Worm (Caenorhabditis elegans) whole organism, L1 larva: ENCODE results near the gene C39B10.1.

ENCODE experiments used
- aha-1 ChIP-seq: fragments of 150-350 bp; optimal IDR thresholded peaks from 2 replicates; lab custom pipeline; 2014; ENCODE audit warnings: missing biosample characterization, missing genetic modification characterization
- aly-2 ChIP-seq: fragments of 150-350 bp; optimal IDR thresholded peaks from 2 replicates; lab custom pipeline; 2014; ENCODE audit warnings: missing biosample characterization, missing genetic modification characterization
- ceh-8 ChIP-seq: fragments of 200-800 bp; sonication (Bioruptor generic); optimal IDR thresholded peaks from 2 replicates; lab custom pipeline; 2018; ENCODE audit warnings: mild to moderate bottlenecking, missing genetic modification characterization, moderate library complexity, missing compliant biosample characterization
- ceh-88 ChIP-seq: fragments of 200-800 bp; sonication (Bioruptor generic); IDR thresholded peaks from 2 replicates; pipeline ENCODE4 v1.3.6; 2022; ENCODE audit warnings: missing genetic modification characterization, missing compliant biosample characterization
- dpl-1 ChIP-seq, 3 experiments: fragments of 150-350 bp in 2 of 3; sonication (generic microtip) in 1 of 3; optimal IDR thresholded peaks; 2 replicates each; lab custom pipeline; 2014 to 2017; ENCODE audit warnings: missing biosample characterization in 3 of 3, missing genetic modification characterization in 3 of 3, missing genetic modification reagents in 3 of 3
- efl-1 ChIP-seq, 4 experiments: fragments of 150-350 bp; optimal IDR thresholded peaks in 3 of 4; peaks in 1 of 4; 1 replicate in 1 of 4; 2 replicates in 3 of 4; lab custom pipeline; 2014; ENCODE audit warnings: missing biosample characterization in 2 of 4, missing genetic modification characterization in 2 of 4, missing genetic modification reagents in 2 of 4
- elt-3 ChIP-seq, 6 experiments: fragments of 150-350 bp in 1 of 6; sonication (generic microtip); optimal IDR thresholded peaks; 2 replicates each; lab custom pipeline; 2017 to 2018; ENCODE audit warnings: missing biosample characterization in 6 of 6, missing genetic modification characterization in 6 of 6, inconsistent platforms in 1 of 6
- isw-1 ChIP-seq: fragments of 200-800 bp; sonication (Bioruptor generic); IDR thresholded peaks from 2 replicates; pipeline ENCODE4 v1.3.6; 2022; ENCODE audit warnings: missing genetic modification characterization, missing compliant biosample characterization
- jun-1 ChIP-seq: fragments of 150-350 bp; optimal IDR thresholded peaks from 2 replicates; lab custom pipeline; 2014; ENCODE audit warnings: missing biosample characterization, missing genetic modification reagents, missing genetic modification characterization
- lin-13 ChIP-seq: fragments of 150-350 bp; optimal IDR thresholded peaks from 2 replicates; lab custom pipeline; 2014; ENCODE audit warnings: missing biosample characterization, missing genetic modification reagents, missing genetic modification characterization
- lin-14 ChIP-seq: fragments of 200-800 bp; sonication (Bioruptor generic); optimal IDR thresholded peaks from 2 replicates; lab custom pipeline; 2018; ENCODE audit warnings: mild to moderate bottlenecking, missing genetic modification characterization, moderate library complexity, missing compliant biosample characterization
- lin-35 ChIP-seq, 2 experiments: fragments of 150-350 bp; optimal IDR thresholded peaks; 2 replicates each; lab custom pipeline; 2014; ENCODE audit warnings: missing biosample characterization in 2 of 2, missing genetic modification characterization in 2 of 2, missing genetic modification reagents in 2 of 2
- lsy-2 ChIP-seq, 2 experiments: fragments of 150-350 bp; optimal IDR thresholded peaks; 2 replicates each; lab custom pipeline; 2014; ENCODE audit warnings: missing biosample characterization in 2 of 2, missing genetic modification characterization in 2 of 2
- mef-2 ChIP-seq: fragments of 150-350 bp; optimal IDR thresholded peaks from 2 replicates; lab custom pipeline; 2014; ENCODE audit warnings: missing biosample characterization, missing genetic modification characterization
- nhr-19 ChIP-seq: fragments of 200-800 bp; sonication (Bioruptor generic); conservative IDR thresholded peaks from 2 replicates; pipeline ENCODE4 v1.3.6; 2022; ENCODE audit warnings: missing genetic modification characterization, missing compliant biosample characterization
- nhr-20 ChIP-seq: sonication (generic microtip); optimal IDR thresholded peaks from 2 replicates; lab custom pipeline; 2016; ENCODE audit warnings: mild to moderate bottlenecking, missing genetic modification characterization, missing compliant biosample characterization
- nhr-47 ChIP-seq: sonication (generic microtip); optimal IDR thresholded peaks from 2 replicates; lab custom pipeline; 2016; ENCODE audit warnings: mild to moderate bottlenecking, missing genetic modification characterization, moderate library complexity, missing compliant biosample characterization
- nhr-71 ChIP-seq: sonication (generic microtip); optimal IDR thresholded peaks from 2 replicates; lab custom pipeline; 2016; ENCODE audit warnings: mild to moderate bottlenecking, missing genetic modification characterization, moderate library complexity, missing compliant biosample characterization
- nhr-76 ChIP-seq: sonication (generic microtip); optimal IDR thresholded peaks from 2 replicates; lab custom pipeline; 2017; ENCODE audit warnings: missing biosample characterization, missing genetic modification characterization
- nhr-77 ChIP-seq: fragments of 150-350 bp; optimal IDR thresholded peaks from 2 replicates; lab custom pipeline; 2014; ENCODE audit warnings: missing biosample characterization, missing genetic modification characterization
- nhr-90 ChIP-seq: sonication (generic microtip); optimal IDR thresholded peaks from 2 replicates; lab custom pipeline; 2016; ENCODE audit warnings: mild to moderate bottlenecking, missing genetic modification characterization, missing compliant biosample characterization; ENCODE audit not compliant: poor library complexity
- pag-3 ChIP-seq: sonication (generic microtip); optimal IDR thresholded peaks from 2 replicates; lab custom pipeline; 2017; ENCODE audit warnings: missing genetic modification characterization, mild to moderate bottlenecking, missing compliant biosample characterization, antibody characterized with exemption, borderline replicate concordance; ENCODE audit not compliant: insufficient read depth
- pax-3 ChIP-seq: fragments of 200-800 bp; sonication (Bioruptor generic); optimal IDR thresholded peaks from 2 replicates; lab custom pipeline; 2018; ENCODE audit warnings: mild to moderate bottlenecking, missing genetic modification characterization, moderate library complexity, missing compliant biosample characterization
- pqm-1 ChIP-seq: sonication (generic microtip); optimal IDR thresholded peaks from 3 replicates; lab custom pipeline; 2017; ENCODE audit warnings: missing biosample characterization, missing genetic modification characterization
- snpc-4 ChIP-seq: fragments of 150-350 bp; optimal IDR thresholded peaks from 2 replicates; lab custom pipeline; 2014; ENCODE audit warnings: missing biosample characterization, missing genetic modification characterization

The C39B10.1 gene

DNA sequence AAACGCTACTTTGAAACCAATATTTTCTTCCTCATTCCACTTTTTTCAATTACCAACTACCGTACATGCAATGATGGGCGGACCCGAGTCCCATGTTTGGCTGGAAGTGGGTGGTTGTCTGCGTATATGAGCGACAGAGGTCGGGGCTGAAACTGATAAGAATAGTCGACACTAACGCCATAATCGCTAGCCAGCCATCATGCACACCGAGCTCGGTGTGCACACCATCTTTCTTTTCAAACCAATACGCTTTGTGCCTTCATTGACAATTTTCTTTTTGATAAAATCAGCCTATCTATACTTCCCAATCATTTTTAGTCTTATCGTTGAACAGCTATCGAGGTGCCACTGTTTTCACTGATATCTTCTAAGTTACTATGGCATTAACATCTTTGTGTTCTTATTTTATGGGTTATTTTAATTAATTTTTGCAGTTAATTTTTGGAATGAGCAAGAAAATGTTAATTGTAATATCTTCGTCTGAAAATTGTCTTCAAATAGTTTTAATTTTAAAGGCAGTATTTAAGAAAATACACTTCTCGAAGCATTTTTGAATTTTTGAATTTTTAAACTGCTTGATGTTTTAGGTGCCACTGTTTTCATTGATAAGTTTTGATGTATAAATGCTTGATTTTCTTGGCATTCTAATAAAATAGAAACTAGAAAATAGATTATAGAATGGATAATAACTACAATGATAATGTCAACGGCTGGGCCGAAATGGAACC, 17.3 kb upstream of the C39B10.1 start, which contains the start of gene elt-2:
Gene elt-2, plus strand, starts transcription at position 678 of the 728 bp plus-strand sequence.
- TF ChIP-seq nhr-71 (tag; lab: Kevin White, UChicago) = peak; percentile 19
- TF ChIP-seq pqm-1 (tag; lab: Kevin White, UChicago) = peak; percentile 47
- TF ChIP-seq jun-1 (tag; lab: Kevin White, UChicago) = peak; percentile 73
- TF ChIP-seq mef-2 = no peak
- peak in 1 of 2 experiments; percentile 16 for TF ChIP-seq lsy-2 (tag; optimal IDR thresholded peaks at IDR 0.05; lab: Kevin White, UChicago)
- no peak for TF ChIP-seq ceh-8
- TF ChIP-seq pax-3 (tag; lab: Kevin White, UChicago) = peak; percentile 23
- peak; percentile 21 for TF ChIP-seq nhr-20
- TF ChIP-seq nhr-90 (tag; lab: Kevin White, UChicago) = peak; percentile 21
- peak in 1 of 2 experiments; percentile 49 for TF ChIP-seq lin-35 (GFP tag; optimal IDR thresholded peaks at IDR 0.05; lab: Kevin White, UChicago)

- TF ChIP-seq snpc-4 (tag; lab: Kevin White, UChicago) (no peak), nhr-76 (tag; lab: Kevin White, UChicago) (no peak), nhr-90 (tag; lab: Kevin White, UChicago) (no peak), efl-1 (optimal IDR thresholded peaks at IDR 0.05; lab: Kevin White, UChicago) (no peak), efl-1 (GFP tag; optimal IDR thresholded peaks at IDR 0.05 in 1 of 2; lab: Kevin White, UChicago) (peak in 1 of 2 experiments; percentile 2), pqm-1 (tag; lab: Kevin White, UChicago) (peak; percentile 36), pax-3 (tag; lab: Kevin White, UChicago) (no peak), pag-3 (no peak), jun-1 (tag; lab: Kevin White, UChicago) (no peak), aly-2 (tag; lab: Kevin White, UChicago) (no peak)
Observed at ce11 chrX:10479108-10479738, 15.8 kb upstream of the C39B10.1 start.

DNA sequence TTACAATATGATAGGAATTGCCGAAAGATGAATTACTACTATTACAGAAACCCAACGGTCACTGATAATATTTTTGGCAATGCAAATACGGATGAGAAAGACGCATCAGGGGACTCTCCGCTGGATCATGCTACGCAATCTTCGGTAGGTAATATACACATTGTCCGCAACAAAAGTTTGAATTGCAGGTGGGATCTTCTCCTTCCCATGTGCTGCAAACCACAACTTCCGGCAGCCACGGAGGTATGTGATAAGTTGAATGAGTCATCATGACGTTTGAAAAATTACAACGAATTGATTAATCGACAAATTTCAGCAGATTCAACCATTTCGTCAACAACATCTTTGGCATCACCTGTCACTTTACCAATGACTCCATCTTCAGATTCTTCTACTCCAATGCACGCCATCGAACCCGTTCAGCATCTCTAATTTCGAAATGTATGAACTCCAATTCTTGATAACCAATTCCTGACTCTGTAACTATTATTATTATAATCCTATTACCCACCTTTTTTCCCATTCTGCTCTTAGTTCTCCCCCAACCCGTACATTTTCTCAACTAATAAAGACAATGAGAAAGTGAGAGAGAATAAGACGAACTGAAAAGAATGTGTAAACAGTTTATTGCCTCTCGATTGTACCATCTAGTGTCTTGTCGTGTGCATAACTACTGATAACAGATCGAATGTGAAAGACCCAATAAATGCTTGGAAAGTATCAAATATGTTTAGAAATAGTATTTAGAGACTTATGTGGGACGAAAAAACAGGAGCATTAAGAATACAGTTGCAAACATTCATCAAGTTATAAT, 13.9 kb upstream of the C39B10.1 start:
- TF ChIP-seq jun-1 (tag; lab: Kevin White, UChicago) (peak; percentile 11), efl-1 (optimal IDR thresholded peaks at IDR 0.05; lab: Kevin White, UChicago) (no peak), efl-1 (GFP tag; optimal IDR thresholded peaks at IDR 0.05 in 1 of 2; lab: Kevin White, UChicago) (no peak), lsy-2 (tag; optimal IDR thresholded peaks at IDR 0.05; lab: Kevin White, UChicago) (no peak), lin-14 (peak; percentile 9)

ce11 chrX:10476573-10476972, 13.1 kb upstream of the C39B10.1 start, which contains the start of gene C39B10.7:
TSS of gene C39B10.7 (plus strand) at chrX:10476873.
- TF ChIP-seq aha-1 (tag; lab: Kevin White, UChicago) (no peak), ceh-88 (no peak), pag-3 (no peak), mef-2 (no peak), nhr-19 (no peak), nhr-47 (tag; lab: Kevin White, UChicago) (no peak), elt-3 (tag; optimal IDR thresholded peaks at IDR 0.05; lab: Kevin White, UChicago) (no peak), lin-13 (no peak), nhr-77 (no peak), isw-1 (no peak), pax-3 (tag; lab: Kevin White, UChicago) (no peak)

DNA sequence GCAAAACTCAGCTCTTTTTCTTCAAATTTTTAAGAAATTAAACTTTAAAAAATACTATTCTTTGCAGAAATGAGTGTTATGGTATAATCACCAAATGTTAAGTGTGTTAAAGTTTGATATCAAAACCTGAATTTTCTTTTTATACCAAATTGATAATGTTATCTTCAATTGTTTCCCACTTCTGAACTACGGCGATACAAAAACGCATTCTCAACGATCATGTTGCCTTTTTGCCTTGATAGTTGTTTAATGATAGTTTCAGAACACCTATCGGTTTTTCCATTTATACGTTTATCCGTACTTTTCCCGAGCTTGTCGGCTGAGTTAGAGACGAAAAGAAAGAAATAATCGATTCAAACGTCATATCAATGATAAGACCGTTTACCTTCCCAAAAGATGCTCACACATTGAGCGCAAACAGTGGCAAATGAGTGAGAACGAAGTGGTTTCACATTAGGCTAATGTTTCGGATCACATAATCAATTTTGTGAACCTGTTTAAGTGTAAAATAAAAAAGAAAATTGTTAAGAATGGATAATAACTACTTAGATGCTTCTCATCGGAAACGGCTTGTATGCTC, 11.6 kb upstream of the C39B10.1 start, which contains the start of gene elt-4:
Gene elt-4, plus strand, starts transcription at position 530 of the 580 bp plus-strand sequence.
- no peak for TF ChIP-seq dpl-1 (GFP tag; optimal IDR thresholded peaks at IDR 0.05; lab: Kevin White, UChicago)
- TF ChIP-seq, all 84 proteins: peak for 0
